Worm (Caenorhabditis elegans): ENCODE results near the gene lipl-5.

The lipl-5 gene

ce11 chrV:414630-415029 is 29.1 kb downstream of the lipl-5 start, which contains the start of gene dod-19:
Gene dod-19, minus strand, starts transcription at chrV:414759.
- no peak for TF ChIP-seq lim-6 (tag; optimal IDR thresholded peaks at IDR 0.05)
- no peak for TF ChIP-seq fkh-10 (GFP tag; optimal IDR thresholded peaks at IDR 0.05)
- TF ChIP-seq unc-42 (tag; optimal IDR thresholded peaks at IDR 0.05), result no peak
- no peak for TF ChIP-seq dmd-4 (tag; optimal IDR thresholded peaks at IDR 0.05; ENCODE audit: borderline replicate concordance)
- no peak for TF ChIP-seq nhr-11 (tag; optimal IDR thresholded peaks at IDR 0.05)
- TF ChIP-seq C08G9.2 (tag; optimal IDR thresholded peaks at IDR 0.05), result no peak
- no peak for TF ChIP-seq ceh-48 (tag; optimal IDR thresholded peaks at IDR 0.05)
- TF ChIP-seq lin-11 (tag; optimal IDR thresholded peaks at IDR 0.05), result no peak
- TF ChIP-seq ets-4 (tag; optimal IDR thresholded peaks at IDR 0.05), result no peak
- no peak for TF ChIP-seq Y22D7AL.16 (tag; optimal IDR thresholded peaks at IDR 0.05)
- TF ChIP-seq hlh-8 (tag; optimal IDR thresholded peaks at IDR 0.05), result no peak
- no peak for TF ChIP-seq syd-9 (tag; optimal IDR thresholded peaks at IDR 0.05)
- TF ChIP-seq fkh-6 (tag; optimal IDR thresholded peaks at IDR 0.05), result no peak
- no peak for TF ChIP-seq C38D4.7 (GFP tag; optimal IDR thresholded peaks at IDR 0.05)

ce11 chrV:415072-415471 is 29.5 kb downstream of the lipl-5 start:
- TF ChIP-seq fkh-6 (tag; optimal IDR thresholded peaks at IDR 0.05) (no peak), elt-2 (tag; optimal IDR thresholded peaks at IDR 0.05) (peak; percentile 18)

ce11 chrV:417656-418353 is 32.3 kb downstream of the lipl-5 start, which contains the start of gene irg-8:
Gene irg-8, minus strand, starts transcription at chrV:417706.
- TF ChIP-seq eyg-1 (tag; optimal IDR thresholded peaks at IDR 0.05) (no peak), ceh-19 (GFP tag; optimal IDR thresholded peaks at IDR 0.05) (no peak), lin-11 (tag; optimal IDR thresholded peaks at IDR 0.05) (no peak), ceh-22 (tag; optimal IDR thresholded peaks at IDR 0.05) (no peak), K02D7.2 (tag; optimal IDR thresholded peaks at IDR 0.05) (no peak), ceh-14 (tag; optimal IDR thresholded peaks at IDR 0.05) (no peak), pha-2 (tag; optimal IDR thresholded peaks at IDR 0.05) (no peak), hlh-8 (tag; optimal IDR thresholded peaks at IDR 0.05) (no peak), ets-4 (tag; optimal IDR thresholded peaks at IDR 0.05) (no peak), fkh-10 (GFP tag; optimal IDR thresholded peaks at IDR 0.05) (no peak), pqm-1 (tag; optimal IDR thresholded peaks at IDR 0.05) (no peak), sox-2 (GFP tag; IDR thresholded peaks at IDR 0.05) (no peak), ceh-48 (tag; optimal IDR thresholded peaks at IDR 0.05) (no peak), mec-3 (tag; optimal IDR thresholded peaks at IDR 0.05; ENCODE audit: borderline replicate concordance) (no peak), ceh-30 (tag; optimal IDR thresholded peaks at IDR 0.05) (no peak), npax-4 (tag; optimal IDR thresholded peaks at IDR 0.05) (no peak), dve-1 (tag; optimal IDR thresholded peaks at IDR 0.05) (no peak)

ce11 chrV:418432-418831 is 32.9 kb downstream of the lipl-5 start, which contains the start of gene Y39D8A.1:
Gene Y39D8A.1, plus strand, starts transcription at chrV:418732.
- TF ChIP-seq rnt-1 (tag; optimal IDR thresholded peaks at IDR 0.05), result no peak
- TF ChIP-seq ceh-31 (tag; optimal IDR thresholded peaks at IDR 0.05), result no peak
- TF ChIP-seq pha-2 (tag; optimal IDR thresholded peaks at IDR 0.05), result no peak
- TF ChIP-seq dve-1 (tag; optimal IDR thresholded peaks at IDR 0.05), result no peak
- no peak for TF ChIP-seq unc-86 (tag; optimal IDR thresholded peaks at IDR 0.05)
- TF ChIP-seq hlh-13 (GFP tag; optimal IDR thresholded peaks at IDR 0.05), result no peak
- no peak for TF ChIP-seq npax-4 (tag; optimal IDR thresholded peaks at IDR 0.05)
- no peak for TF ChIP-seq ceh-22 (tag; optimal IDR thresholded peaks at IDR 0.05)
- TF ChIP-seq tbx-7 (tag; optimal IDR thresholded peaks at IDR 0.05), result no peak
- no peak for TF ChIP-seq unc-55 (GFP tag; optimal IDR thresholded peaks at IDR 0.05)
- no peak for TF ChIP-seq elt-4 (tag; optimal IDR thresholded peaks at IDR 0.05)
- TF ChIP-seq lin-11 (tag; optimal IDR thresholded peaks at IDR 0.05), result no peak

ce11 chrV:422133-422532 is 36.6 kb downstream of the lipl-5 start, which contains the start of gene dod-20:
Gene dod-20, plus strand, starts transcription at chrV:422433.
- no peak for TF ChIP-seq K02D7.2 (tag; optimal IDR thresholded peaks at IDR 0.05)
- no peak for TF ChIP-seq ceh-31 (tag; optimal IDR thresholded peaks at IDR 0.05)
- TF ChIP-seq syd-9 (tag; optimal IDR thresholded peaks at IDR 0.05), result no peak
- no peak for TF ChIP-seq ceh-9 (tag; optimal IDR thresholded peaks at IDR 0.05)
- TF ChIP-seq hlh-13 (GFP tag; optimal IDR thresholded peaks at IDR 0.05), result no peak
- TF ChIP-seq eyg-1 (tag; optimal IDR thresholded peaks at IDR 0.05), result no peak
